Worm (Caenorhabditis elegans): Measurements from ENCODE around the gene lin-39.

lin-39 gene

DNA sequence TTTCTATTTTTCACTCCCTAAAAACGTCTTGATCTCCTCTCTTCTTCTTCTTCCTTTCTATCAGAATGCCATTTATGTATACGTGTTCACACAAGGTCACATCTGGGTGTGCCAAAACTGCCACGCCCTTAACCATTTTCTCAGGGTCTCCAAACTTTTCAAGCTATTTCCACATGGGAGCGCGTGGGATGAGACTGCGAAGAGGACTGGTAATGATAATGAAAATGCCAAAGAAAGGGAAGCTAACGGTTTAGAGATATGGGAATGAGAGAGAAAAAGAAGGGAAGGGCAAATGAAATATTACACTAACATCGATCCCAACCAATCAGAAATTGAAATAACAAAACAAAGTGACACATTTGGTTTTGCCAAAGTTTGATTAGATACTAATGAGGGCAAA is 48.1 kb downstream of the lin-39 start (continued):
- no peak for TF ChIP-seq fkh-10 (GFP tag; optimal IDR thresholded peaks at IDR 0.05)
- TF ChIP-seq ZK546.5 (tag; optimal IDR thresholded peaks at IDR 0.05): no peak
- TF ChIP-seq mep-1 (tag; optimal IDR thresholded peaks at IDR 0.05): no peak
- no peak for TF ChIP-seq nhr-237 (tag; optimal IDR thresholded peaks at IDR 0.05)
- TF ChIP-seq Y5F2A.4 (GFP tag; optimal IDR thresholded peaks at IDR 0.05): no peak
- no peak for TF ChIP-seq snpc-4 (tag; optimal IDR thresholded peaks at IDR 0.05)
- no peak for TF ChIP-seq fos-1 (tag; optimal IDR thresholded peaks at IDR 0.05)
- TF ChIP-seq hif-1 (tag; optimal IDR thresholded peaks at IDR 0.05): no peak
- TF ChIP-seq dmd-8 (GFP tag; IDR thresholded peaks at IDR 0.05): no peak
- no peak for TF ChIP-seq ceh-82 (tag; optimal IDR thresholded peaks at IDR 0.05)
- no peak for TF ChIP-seq zfp-3 (GFP tag; conservative IDR thresholded peaks at IDR 0.05)
- TF ChIP-seq nhr-77 (tag; optimal IDR thresholded peaks at IDR 0.05): no peak
- TF ChIP-seq duxl-1 (tag; optimal IDR thresholded peaks at IDR 0.05; ENCODE audit: poor library complexity): no peak
- TF ChIP-seq arid-1 (GFP tag; conservative IDR thresholded peaks at IDR 0.05): no peak
- TF ChIP-seq hlh-30 (tag; optimal IDR thresholded peaks at IDR 0.05; ENCODE audit: insufficient read depth): peak; percentile 36
- TF ChIP-seq egl-43 (GFP tag; IDR thresholded peaks at IDR 0.05): no peak
- no peak for TF ChIP-seq T26A8.4 (GFP tag; IDR thresholded peaks at IDR 0.05)
- no peak for TF ChIP-seq dpl-1 (GFP tag; optimal IDR thresholded peaks at IDR 0.05)
- TF ChIP-seq spr-1 (tag; optimal IDR thresholded peaks at IDR 0.05): no peak
- no peak for TF ChIP-seq D1046.2 (GFP tag; IDR thresholded peaks at IDR 0.05)
- TF ChIP-seq ceh-28 (tag; optimal IDR thresholded peaks at IDR 0.05): no peak

DNA sequence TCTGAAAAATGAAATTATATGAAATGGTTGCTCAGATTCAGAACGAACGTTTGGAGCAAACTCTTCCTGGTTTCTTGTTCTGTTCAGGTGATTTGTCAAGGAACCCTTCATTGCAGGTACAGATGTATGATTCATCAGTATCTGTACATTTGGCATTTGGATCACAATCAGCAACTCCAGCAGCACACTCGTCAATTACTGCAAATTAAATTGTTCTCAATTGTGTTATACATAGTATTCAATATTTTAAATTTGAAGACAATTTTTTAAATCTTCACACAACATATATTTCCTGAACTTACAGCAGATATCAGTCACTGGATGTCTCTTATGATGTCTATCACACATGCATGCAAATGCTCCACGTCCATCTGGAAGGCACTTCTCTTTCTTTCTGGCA is 51.7 kb downstream of the lin-39 start:
- no peak for TF ChIP-seq daf-19 (GFP tag; conservative IDR thresholded peaks at IDR 0.05)
- no peak for TF ChIP-seq unc-39 (tag; optimal IDR thresholded peaks at IDR 0.05)
- TF ChIP-seq unc-62 (GFP tag; optimal IDR thresholded peaks at IDR 0.05 in 1 of 2): peak in 1 of 2 experiments; percentile 97
- no peak for TF ChIP-seq unc-62 (tag; optimal IDR thresholded peaks at IDR 0.05)
- TF ChIP-seq cey-2 (tag; optimal IDR thresholded peaks at IDR 0.05; ENCODE audit: borderline replicate concordance, insufficient read depth): no peak

DNA sequence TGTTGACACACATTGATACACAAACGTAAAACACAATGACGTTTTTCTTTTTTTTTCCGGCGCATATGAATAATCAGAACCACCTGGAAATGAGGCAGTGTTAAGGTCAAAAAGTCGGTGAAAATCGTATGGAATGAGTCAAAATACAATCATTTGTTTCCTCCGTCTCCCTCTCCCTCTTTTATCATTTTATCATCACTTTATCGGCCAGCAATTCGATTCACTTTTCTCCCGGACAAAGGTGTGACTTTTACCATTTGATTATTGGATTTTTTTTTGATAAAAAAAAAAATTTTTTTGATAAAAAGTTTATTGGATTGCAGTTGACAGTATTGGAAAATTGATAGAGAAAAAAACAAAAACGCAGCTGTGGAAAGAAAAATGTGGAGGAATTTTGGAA is 57.5 kb downstream of the lin-39 start:
- TF ChIP-seq dmd-9 (GFP tag; IDR thresholded peaks at IDR 0.05) (no peak), F49E8.2 (tag; optimal IDR thresholded peaks at IDR 0.05; ENCODE audit: borderline replicate concordance) (no peak), php-3 (GFP tag; IDR thresholded peaks at IDR 0.05) (peak; percentile 78), dve-1 (tag; optimal IDR thresholded peaks at IDR 0.05; ENCODE audit: insufficient read depth) (peak; percentile 68), jun-1 (tag; optimal IDR thresholded peaks at IDR 0.05) (no peak), aly-2 (tag; optimal IDR thresholded peaks at IDR 0.05) (no peak), lin-13 (GFP tag; optimal IDR thresholded peaks at IDR 0.05) (no peak), T26A8.4 (GFP tag; IDR thresholded peaks at IDR 0.05) (0 out of 2 replicates have a peak, but pooled peaks have one; percentile 30), daf-16 (GFP tag; optimal IDR thresholded peaks at IDR 0.05) (peak in 1 of 2 experiments; percentile 36), daf-16 (tag; optimal IDR thresholded peaks at IDR 0.05) (no peak), nhr-48 (tag; optimal IDR thresholded peaks at IDR 0.05) (peak; percentile 10), hlh-11 (tag; optimal IDR thresholded peaks at IDR 0.05) (peak; percentile 79), dmd-6 (GFP tag; IDR thresholded peaks at IDR 0.05) (peak; percentile 69), Y5F2A.4 (GFP tag; optimal IDR thresholded peaks at IDR 0.05) (no peak), hlh-30 (tag; optimal IDR thresholded peaks at IDR 0.05; ENCODE audit: insufficient read depth) (peak; percentile 21), aha-1 (tag) (peak; percentile 14), nhr-102 (tag; optimal IDR thresholded peaks at IDR 0.05) (peak; percentile 28), nhr-28 (tag; optimal IDR thresholded peaks at IDR 0.05) (peak; percentile 66), pqm-1 (tag; optimal IDR thresholded peaks at IDR 0.05) (peak; percentile 86), lin-1 (GFP tag; IDR thresholded peaks at IDR 0.05) (peak; percentile 69; the same call in 1 of the 2 replicates)

Measured in whole organism, L4 larva.